Fruit fly (Drosophila melanogaster): ENCODE data around the gene Lectin-galC1.

dm6 chr2L:19378620-19379019, 38.6 kb upstream of the Lectin-galC1 start:
- no peak for TF ChIP-seq h (optimal IDR thresholded peaks at IDR 0.05)
- TF ChIP-seq psq (optimal IDR thresholded peaks at IDR 0.05) = no peak
- TF ChIP-seq insv (optimal IDR thresholded peaks at IDR 0.05) = no peak
- no peak for TF ChIP-seq ttk (optimal IDR thresholded peaks at IDR 0.05)
- TF ChIP-seq Myc (optimal IDR thresholded peaks at IDR 0.05) = no peak
- TF ChIP-seq Sin3A (optimal IDR thresholded peaks at IDR 0.05) = no peak
